Worm (Caenorhabditis elegans): ENCODE data around the gene str-177.

str-177 gene

ce11 chrV:9243171-9243996 lies 44.6 kb upstream of the str-177 start, which contains the start of gene glo-4 (continued):
- TF ChIP-seq lin-13 (GFP tag; optimal IDR thresholded peaks at IDR 0.05) (peak; percentile 81), alr-1 (tag; optimal IDR thresholded peaks at IDR 0.05) (no peak), sma-3 (GFP tag; optimal IDR thresholded peaks at IDR 0.05) (peak; percentile 79), C34F6.9 (tag; optimal IDR thresholded peaks at IDR 0.05) (peak; percentile 91), ztf-11 (tag; optimal IDR thresholded peaks at IDR 0.05) (no peak), ztf-4 (tag; optimal IDR thresholded peaks at IDR 0.05) (peak; percentile 61), aly-2 (tag; optimal IDR thresholded peaks at IDR 0.05) (no peak), F13H6.1 (tag; optimal IDR thresholded peaks at IDR 0.05) (peak; percentile 80)

- no peak for TF ChIP-seq nhr-21 (tag; optimal IDR thresholded peaks at IDR 0.05)
- TF ChIP-seq nhr-23 (tag; optimal IDR thresholded peaks at IDR 0.05): no peak
- TF ChIP-seq ama-1 (optimal IDR thresholded peaks at IDR 0.05): no peak
- TF ChIP-seq unc-55 (GFP tag; optimal IDR thresholded peaks at IDR 0.05): no peak
- TF ChIP-seq nhr-6 (tag; optimal IDR thresholded peaks at IDR 0.05): no peak
- no peak for TF ChIP-seq unc-62 (GFP tag; optimal IDR thresholded peaks at IDR 0.05)
- no peak for TF ChIP-seq nhr-10 (tag; optimal IDR thresholded peaks at IDR 0.05)
- TF ChIP-seq mab-5 (tag; optimal IDR thresholded peaks at IDR 0.05): no peak
- TF ChIP-seq lsy-2 (tag; optimal IDR thresholded peaks at IDR 0.05): no peak
- no peak for TF ChIP-seq unc-39 (tag; optimal IDR thresholded peaks at IDR 0.05)
- no peak for TF ChIP-seq ZK546.5 (tag; optimal IDR thresholded peaks at IDR 0.05)
- TF ChIP-seq nhr-129 (tag; optimal IDR thresholded peaks at IDR 0.05): no peak
- TF ChIP-seq nhr-12 (tag; optimal IDR thresholded peaks at IDR 0.05): no peak
Observed at ce11 chrV:9232296-9232695, 33.5 kb upstream of the str-177 start, which contains the start of gene F07C3.3. TSS of gene F07C3.3 (minus strand) at chrV:9232396.

ce11 chrV:9225675-9226144 lies 26.9 kb upstream of the str-177 start, which contains the start of gene F07C3.2:
TSS of gene F07C3.2 (plus strand) at chrV:9226094.
- TF ChIP-seq crh-2 (tag; optimal IDR thresholded peaks at IDR 0.05): peak; percentile 16
- peak; percentile 54 for TF ChIP-seq C34F6.9 (tag; optimal IDR thresholded peaks at IDR 0.05)
- peak; percentile 49 for TF ChIP-seq unc-55 (GFP tag; optimal IDR thresholded peaks at IDR 0.05)
- peak; percentile 8 for TF ChIP-seq nhr-129 (tag; optimal IDR thresholded peaks at IDR 0.05)
- TF ChIP-seq fos-1 (tag; optimal IDR thresholded peaks at IDR 0.05): no peak
- TF ChIP-seq ama-1 (optimal IDR thresholded peaks at IDR 0.05): no peak
- TF ChIP-seq nhr-237 (tag; optimal IDR thresholded peaks at IDR 0.05): no peak
- no peak for TF ChIP-seq peb-1 (tag; optimal IDR thresholded peaks at IDR 0.05)
- no peak for TF ChIP-seq nhr-77 (tag; optimal IDR thresholded peaks at IDR 0.05)
- TF ChIP-seq Y55F3AM.14 (GFP tag; optimal IDR thresholded peaks at IDR 0.05): no peak
- no peak for TF ChIP-seq blmp-1 (tag; optimal IDR thresholded peaks at IDR 0.05; ENCODE audit: insufficient read depth)
- TF ChIP-seq elt-1 (tag; optimal IDR thresholded peaks at IDR 0.05): no peak
- TF ChIP-seq sem-4 (tag; optimal IDR thresholded peaks at IDR 0.05): no peak
- peak in 1 of 2 experiments; percentile 36 for TF ChIP-seq lsy-2 (tag; optimal IDR thresholded peaks at IDR 0.05)

ce11 chrV:9224981-9225380 lies 26.2 kb upstream of the str-177 start:
- no peak for TF ChIP-seq zag-1 (tag; optimal IDR thresholded peaks at IDR 0.05)
- TF ChIP-seq unc-55 (GFP tag; optimal IDR thresholded peaks at IDR 0.05): peak; percentile 26
- TF ChIP-seq blmp-1 (tag; optimal IDR thresholded peaks at IDR 0.05; ENCODE audit: insufficient read depth): peak; percentile 74
- TF ChIP-seq lsy-2 (tag; optimal IDR thresholded peaks at IDR 0.05): no peak

- TF ChIP-seq nhr-25 (tag; optimal IDR thresholded peaks at IDR 0.05): no peak
- TF ChIP-seq lin-13 (GFP tag; optimal IDR thresholded peaks at IDR 0.05): no peak
- no peak for TF ChIP-seq elt-3 (tag; optimal IDR thresholded peaks at IDR 0.05)
- TF ChIP-seq zag-1 (tag; optimal IDR thresholded peaks at IDR 0.05): no peak
- no peak for TF ChIP-seq ztf-4 (tag; optimal IDR thresholded peaks at IDR 0.05)
- TF ChIP-seq peb-1 (tag; optimal IDR thresholded peaks at IDR 0.05): no peak
- no peak for TF ChIP-seq snpc-4 (tag; optimal IDR thresholded peaks at IDR 0.05)
- no peak for TF ChIP-seq nhr-77 (tag; optimal IDR thresholded peaks at IDR 0.05)
- no peak for TF ChIP-seq mdl-1 (tag; optimal IDR thresholded peaks at IDR 0.05)
- no peak for TF ChIP-seq lsy-2 (tag; optimal IDR thresholded peaks at IDR 0.05)
- TF ChIP-seq unc-62 (GFP tag; optimal IDR thresholded peaks at IDR 0.05): no peak
- no peak for TF ChIP-seq gmeb-1 (tag; optimal IDR thresholded peaks at IDR 0.05)
- TF ChIP-seq nhr-129 (tag; optimal IDR thresholded peaks at IDR 0.05): no peak
- TF ChIP-seq unc-39 (tag; optimal IDR thresholded peaks at IDR 0.05): no peak
Observed at ce11 chrV:9224377-9224776, 25.6 kb upstream of the str-177 start.
